Fruit fly (Drosophila melanogaster) whole organism, pupa: Measurements from ENCODE around the gene ida.

Experiments
- CG15710 ChIP-seq: fragments of 200-800 bp; sonication (Bioruptor generic); optimal IDR thresholded peaks from 2 replicates; lab custom pipeline; 2018; ENCODE audit warnings: missing biosample characterization, mild to moderate bottlenecking, missing genetic modification characterization, moderate library complexity
- CG8301 ChIP-seq: fragments of 200-800 bp; sonication (Bioruptor generic); optimal IDR thresholded peaks from 2 replicates; lab custom pipeline; 2018; ENCODE audit warnings: missing biosample characterization, mild to moderate bottlenecking, missing genetic modification characterization
- CG9948 ChIP-seq: fragments of 200-800 bp; sonication (Bioruptor generic); optimal IDR thresholded peaks from 2 replicates; lab custom pipeline; 2018; ENCODE audit warnings: missing biosample characterization, mild to moderate bottlenecking, missing genetic modification characterization, moderate library complexity
- EcR ChIP-seq: fragments of 200-800 bp; sonication (Bioruptor generic); optimal IDR thresholded peaks from 3 replicates; lab custom pipeline; 2019; ENCODE audit warnings: missing biosample characterization, missing genetic modification characterization, mild to moderate bottlenecking, moderate library complexity, missing genetic modification reagents
- Ets98B ChIP-seq: fragments of 200-800 bp; sonication (Bioruptor generic); IDR thresholded peaks from 2 replicates; pipeline ENCODE4 v1.3.6; 2022; ENCODE audit warnings: missing biosample characterization, missing genetic modification characterization
- Snoo ChIP-seq: fragments of 200-800 bp; sonication (Bioruptor generic); optimal IDR thresholded peaks from 3 replicates; lab custom pipeline; 2017; ENCODE audit warnings: missing biosample characterization, mild to moderate bottlenecking, missing genetic modification characterization, inconsistent platforms

dm6 chr3L:3928943-3929785 is 24.0 kb downstream of the ida start:
- TF ChIP-seq Snoo (tag; lab: Kevin White, UChicago) (no peak), CG8301 (tag; lab: Kevin White, UChicago) (no peak), Ets98B (GFP tag; lab: Robert Waterston, UW) (no peak), CG15710 (tag; lab: Kevin White, UChicago) (no peak), EcR (no peak), CG9948 (tag; lab: Kevin White, UChicago) (no peak)
